Fruit fly (Drosophila melanogaster) whole organism, embryonic: ENCODE results near the gene CG13893.

ENCODE experiments used
- ATbp ChIP-seq: fragments of 200-800 bp; sonication (Bioruptor generic); optimal IDR thresholded peaks from 2 replicates; lab custom pipeline; 2017; ENCODE audit warnings: missing biosample characterization, mild to moderate bottlenecking, missing genetic modification characterization, missing genetic modification reagents
- Blimp-1 ChIP-seq: fragments of 200-800 bp; sonication (Bioruptor generic); optimal IDR thresholded peaks from 3 replicates; lab custom pipeline; 2018; ENCODE audit warnings: missing biosample characterization, missing genetic modification characterization, mild to moderate bottlenecking, moderate library complexity, missing genetic modification reagents
- CG10267 ChIP-seq: fragments of 200-800 bp; sonication (Bioruptor generic); optimal IDR thresholded peaks from 2 replicates; lab custom pipeline; 2018; ENCODE audit warnings: missing biosample characterization, mild to moderate bottlenecking, missing genetic modification characterization, moderate library complexity
- CG10274 ChIP-seq: fragments of 200-800 bp; sonication (Bioruptor generic); optimal IDR thresholded peaks from 3 replicates; lab custom pipeline; 2017; ENCODE audit warnings: missing biosample characterization, mild to moderate bottlenecking, missing genetic modification characterization
- CG10979 ChIP-seq: fragments of 200-800 bp; sonication (Bioruptor generic); optimal IDR thresholded peaks from 2 replicates; lab custom pipeline; 2018; ENCODE audit warnings: missing biosample characterization, mild to moderate bottlenecking, missing genetic modification characterization, moderate library complexity
- CG12219 ChIP-seq: fragments of 200-800 bp; sonication (Bioruptor generic); optimal IDR thresholded peaks from 3 replicates; lab custom pipeline; 2018; ENCODE audit warnings: missing biosample characterization, mild to moderate bottlenecking, missing genetic modification characterization
- CG12236 ChIP-seq: fragments of 200-800 bp; sonication (Bioruptor generic); optimal IDR thresholded peaks from 2 replicates; lab custom pipeline; 2016; ENCODE audit warnings: missing biosample characterization, missing genetic modification characterization
- CG1233 ChIP-seq: fragments of 200-800 bp; sonication (Bioruptor generic); optimal IDR thresholded peaks from 4 replicates; lab custom pipeline; 2018; ENCODE audit warnings: missing biosample characterization, mild to moderate bottlenecking, missing genetic modification characterization
- CG12744 ChIP-seq: fragments of 200-800 bp; sonication (Bioruptor generic); optimal IDR thresholded peaks from 2 replicates; lab custom pipeline; 2016; ENCODE audit warnings: missing biosample characterization, missing genetic modification characterization
- CG13123 ChIP-seq: fragments of 200-800 bp; sonication (Bioruptor generic); optimal IDR thresholded peaks from 2 replicates; lab custom pipeline; 2016; ENCODE audit warnings: missing biosample characterization, missing genetic modification characterization
- CG13296 ChIP-seq: fragments of 200-800 bp; sonication (Bioruptor generic); optimal IDR thresholded peaks from 3 replicates; lab custom pipeline; 2018; ENCODE audit warnings: missing biosample characterization, mild to moderate bottlenecking, missing genetic modification characterization
- CG16863 ChIP-seq: fragments of 200-800 bp; sonication (Bioruptor generic); optimal IDR thresholded peaks from 3 replicates; lab custom pipeline; 2016; ENCODE audit warnings: missing biosample characterization, missing genetic modification characterization
- CG17385 ChIP-seq: fragments of 200-800 bp; sonication (Bioruptor generic); optimal IDR thresholded peaks from 3 replicates; lab custom pipeline; 2018; ENCODE audit warnings: missing biosample characterization, mild to moderate bottlenecking, missing genetic modification characterization
- CG17829 ChIP-seq: fragments of 200-800 bp; optimal IDR thresholded peaks from 2 replicates; lab custom pipeline; 2019; ENCODE audit warnings: missing biosample characterization, mild to moderate bottlenecking, missing genetic modification characterization, moderate library complexity
- CG1832 ChIP-seq: fragments of 200-800 bp; sonication (Bioruptor generic); optimal IDR thresholded peaks from 2 replicates; lab custom pipeline; 2017; ENCODE audit warnings: missing biosample characterization, mild to moderate bottlenecking, missing genetic modification characterization, inconsistent platforms
- CG31365 ChIP-seq: fragments of 200-800 bp; sonication (Bioruptor generic); optimal IDR thresholded peaks from 2 replicates; lab custom pipeline; 2018; ENCODE audit warnings: missing biosample characterization, mild to moderate bottlenecking, missing genetic modification characterization
- CG3838 ChIP-seq: fragments of 200-800 bp; sonication (Bioruptor generic); optimal IDR thresholded peaks from 3 replicates; lab custom pipeline; 2016; ENCODE audit warnings: missing biosample characterization, missing genetic modification characterization
- CG4707 ChIP-seq: fragments of 200-800 bp; sonication (Bioruptor generic); optimal IDR thresholded peaks from 2 replicates; lab custom pipeline; 2018; ENCODE audit warnings: missing biosample characterization, mild to moderate bottlenecking, missing genetic modification characterization, moderate library complexity
- CG6854 ChIP-seq: fragments of 200-800 bp; sonication (Bioruptor generic); optimal IDR thresholded peaks from 3 replicates; lab custom pipeline; 2017; ENCODE audit warnings: missing biosample characterization, mild to moderate bottlenecking, missing genetic modification characterization
- CG7556 ChIP-seq: fragments of 200-800 bp; sonication (Bioruptor generic); optimal IDR thresholded peaks from 2 replicates; lab custom pipeline; 2017; ENCODE audit warnings: missing biosample characterization, mild to moderate bottlenecking, missing genetic modification characterization
- CG7786 ChIP-seq: fragments of 200-800 bp; sonication (Bioruptor generic); optimal IDR thresholded peaks from 2 replicates; lab custom pipeline; 2016; ENCODE audit warnings: missing biosample characterization, missing genetic modification characterization
- CG7928 ChIP-seq: fragments of 200-800 bp; sonication (Bioruptor generic); optimal IDR thresholded peaks from 2 replicates; lab custom pipeline; 2017; ENCODE audit warnings: missing biosample characterization, mild to moderate bottlenecking, missing genetic modification characterization
- CG8388 ChIP-seq: fragments of 200-800 bp; sonication (Bioruptor generic); optimal IDR thresholded peaks from 2 replicates; lab custom pipeline; 2019; ENCODE audit warnings: missing biosample characterization, mild to moderate bottlenecking, missing genetic modification characterization, moderate library complexity
- CG8478 ChIP-seq: fragments of >200 bp; optimal IDR thresholded peaks from 2 replicates; lab custom pipeline; 2018
- Dfd ChIP-seq, 2 experiments: fragments of >200 bp; optimal IDR thresholded peaks; 2 replicates each; lab custom pipeline; 2017; ENCODE audit warnings: missing biosample characterization in 2 of 2, missing genetic modification characterization in 2 of 2
- Drgx ChIP-seq: fragments of 200-800 bp; sonication (Bioruptor generic); IDR thresholded peaks from 2 replicates; pipeline ENCODE4 v1.3.6; 2022; ENCODE audit warnings: missing biosample characterization, missing genetic modification characterization
- Jarid2 ChIP-seq: fragments of 200-800 bp; sonication (Bioruptor generic); optimal IDR thresholded peaks from 3 replicates; lab custom pipeline; 2017; ENCODE audit warnings: mild to moderate bottlenecking, missing biosample characterization, missing genetic modification reagents, missing genetic modification characterization
- Lpt ChIP-seq: fragments of >200 bp; optimal IDR thresholded peaks from 2 replicates; lab custom pipeline; 2018; ENCODE audit warnings: missing biosample characterization, missing genetic modification characterization
- NC2β ChIP-seq: fragments of 200-800 bp; sonication (Bioruptor generic); optimal IDR thresholded peaks from 2 replicates; lab custom pipeline; 2016; ENCODE audit warnings: missing biosample characterization, missing genetic modification characterization
- Nf-YC ChIP-seq: fragments of 200-800 bp; optimal IDR thresholded peaks from 3 replicates; lab custom pipeline; 2019; ENCODE audit warnings: missing biosample characterization, mild to moderate bottlenecking, missing genetic modification characterization, moderate library complexity
- Opbp ChIP-seq: fragments of 200-800 bp; sonication (Bioruptor generic); IDR thresholded peaks from 3 replicates; pipeline ENCODE4 v1.3.6; 2022; ENCODE audit warnings: missing biosample characterization, missing genetic modification characterization; ENCODE audit not compliant: partially characterized antibody
- PHDP ChIP-seq: fragments of 200-800 bp; sonication (Bioruptor generic); optimal IDR thresholded peaks from 3 replicates; lab custom pipeline; 2018; ENCODE audit warnings: missing biosample characterization, mild to moderate bottlenecking, missing genetic modification characterization, moderate library complexity
- Rx ChIP-seq: fragments of 200-800 bp; sonication (Bioruptor generic); IDR thresholded peaks from 2 replicates; pipeline ENCODE4 v1.3.6; 2022; ENCODE audit warnings: missing biosample characterization, missing genetic modification characterization
- Six4 ChIP-seq: fragments of 200-800 bp; sonication (Bioruptor generic); optimal IDR thresholded peaks from 2 replicates; lab custom pipeline; 2016; ENCODE audit warnings: missing biosample characterization, missing genetic modification characterization
- ab ChIP-seq: fragments of 200-800 bp; sonication (Bioruptor generic); optimal IDR thresholded peaks from 2 replicates; lab custom pipeline; 2016; ENCODE audit warnings: missing biosample characterization, missing genetic modification characterization
- ato ChIP-seq: fragments of 200-800 bp; sonication (Bioruptor generic); IDR thresholded peaks from 2 replicates; pipeline ENCODE4 v1.3.6; 2022; ENCODE audit warnings: missing biosample characterization, missing genetic modification characterization; ENCODE audit not compliant: partially characterized antibody
- az2 ChIP-seq: fragments of 200-800 bp; sonication (Bioruptor generic); optimal IDR thresholded peaks from 3 replicates; lab custom pipeline; 2016; ENCODE audit warnings: missing biosample characterization, missing genetic modification characterization
- chif ChIP-seq, 2 experiments: fragments of 200-800 bp; sonication (Bioruptor generic); optimal IDR thresholded peaks; 3 replicates each; lab custom pipeline; 2016; ENCODE audit warnings: missing biosample characterization in 2 of 2, missing genetic modification characterization in 2 of 2
- chn ChIP-seq: fragments of 200-800 bp; sonication (Bioruptor generic); optimal IDR thresholded peaks from 2 replicates; lab custom pipeline; 2016; ENCODE audit warnings: missing biosample characterization, missing genetic modification characterization
- dmrt11E ChIP-seq: fragments of 200-800 bp; sonication (Bioruptor generic); optimal IDR thresholded peaks from 3 replicates; lab custom pipeline; 2018; ENCODE audit warnings: missing biosample characterization, mild to moderate bottlenecking, missing genetic modification characterization, moderate library complexity
- fd64A ChIP-seq: fragments of 200-800 bp; sonication (Bioruptor generic); optimal IDR thresholded peaks from 3 replicates; lab custom pipeline; 2018; ENCODE audit warnings: missing biosample characterization, mild to moderate bottlenecking, missing genetic modification characterization
- oc ChIP-seq: fragments of 200-800 bp; sonication (Bioruptor generic); optimal IDR thresholded peaks from 2 replicates; lab custom pipeline; 2018; ENCODE audit warnings: missing biosample characterization, mild to moderate bottlenecking, missing genetic modification characterization, moderate library complexity
- org-1 ChIP-seq: fragments of 200-800 bp; sonication (Bioruptor generic); optimal IDR thresholded peaks from 2 replicates; lab custom pipeline; 2017; ENCODE audit warnings: missing biosample characterization, missing genetic modification characterization
- p53 ChIP-seq: fragments of 200-800 bp; sonication (Bioruptor generic); optimal IDR thresholded peaks from 2 replicates; lab custom pipeline; 2016; ENCODE audit warnings: missing biosample characterization, missing genetic modification characterization
- pb ChIP-seq: fragments of 200-800 bp; sonication (Bioruptor generic); optimal IDR thresholded peaks from 3 replicates; lab custom pipeline; 2016; ENCODE audit warnings: missing biosample characterization, missing genetic modification characterization
- pfk ChIP-seq: fragments of 200-800 bp; sonication (Bioruptor generic); optimal IDR thresholded peaks from 2 replicates; lab custom pipeline; 2018; ENCODE audit warnings: missing biosample characterization, mild to moderate bottlenecking, missing genetic modification characterization, moderate library complexity
- pho ChIP-seq: fragments of 200-800 bp; sonication (Bioruptor generic); optimal IDR thresholded peaks from 2 replicates; lab custom pipeline; 2016; ENCODE audit warnings: missing biosample characterization, missing genetic modification characterization
- pum ChIP-seq: fragments of 200-800 bp; sonication (Bioruptor generic); optimal IDR thresholded peaks from 2 replicates; lab custom pipeline; 2016; ENCODE audit warnings: missing biosample characterization, missing genetic modification characterization
- sna ChIP-seq: fragments of 200-800 bp; sonication (Bioruptor generic); IDR thresholded peaks from 2 replicates; pipeline ENCODE4 v1.3.6; 2022; ENCODE audit warnings: missing biosample characterization, missing genetic modification characterization; ENCODE audit not compliant: partially characterized antibody
- tin ChIP-seq: fragments of 200-800 bp; sonication (Bioruptor generic); optimal IDR thresholded peaks from 3 replicates; lab custom pipeline; 2016; ENCODE audit warnings: missing biosample characterization, missing genetic modification characterization
- wor ChIP-seq: fragments of 200-800 bp; sonication (Bioruptor generic); IDR thresholded peaks from 2 replicates; pipeline ENCODE4 v1.3.6; 2022; ENCODE audit warnings: missing biosample characterization, missing genetic modification characterization

The CG13893 gene

DNA sequence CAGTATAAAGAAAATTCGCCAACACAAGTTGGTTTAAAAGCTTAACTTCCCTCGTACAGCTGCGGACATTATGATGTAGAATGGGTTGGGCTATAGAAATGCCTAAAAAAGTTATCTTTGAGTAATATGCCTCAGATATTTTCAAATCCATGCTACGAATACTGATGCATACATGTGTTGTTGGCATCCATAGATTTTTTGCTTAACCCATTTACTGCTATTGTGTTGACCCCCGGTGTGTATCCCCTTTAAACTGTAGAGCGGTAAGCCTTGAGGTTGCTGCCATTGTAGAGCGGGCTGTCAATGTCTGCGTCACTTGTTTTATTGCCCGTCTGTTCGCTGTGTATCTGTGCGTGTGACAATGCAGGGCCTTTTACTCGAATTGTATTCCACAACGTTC lies 50.9 kb downstream of the CG13893 start (continued):
- peak; percentile 11 for TF ChIP-seq Nf-YC
- TF ChIP-seq ab (GFP tag; lab: Kevin White, UChicago) = peak; percentile 37
- peak; percentile 60 for TF ChIP-seq CG16863
- peak; percentile 43 for TF ChIP-seq wor (GFP tag; lab: Robert Waterston, UW)
- peak; percentile 78 for TF ChIP-seq CG12219
- TF ChIP-seq sna (GFP tag; lab: Robert Waterston, UW) = no peak
- peak; percentile 9 for TF ChIP-seq fd64A (GFP tag; lab: Kevin White, UChicago)
- peak; percentile 61 for TF ChIP-seq CG17385 (GFP tag; lab: Kevin White, UChicago)
- TF ChIP-seq CG13296 (GFP tag; lab: Kevin White, UChicago) = peak; percentile 69
- TF ChIP-seq CG12236 (GFP tag; lab: Kevin White, UChicago) = no peak
- TF ChIP-seq CG8388 = peak; percentile 53
- no peak for TF ChIP-seq Opbp
- peak; percentile 52 for TF ChIP-seq CG6854 (GFP tag; lab: Kevin White, UChicago)
- TF ChIP-seq CG10267 (tag; lab: Kevin White, UChicago) = peak; percentile 46
- TF ChIP-seq CG7556 = peak; percentile 54
- TF ChIP-seq CG3838 (GFP tag; lab: Kevin White, UChicago) = no peak
- TF ChIP-seq ato (GFP tag; lab: Robert Waterston, UW) = no peak
- no peak for TF ChIP-seq Lpt
- no peak for TF ChIP-seq pfk (GFP tag; lab: Kevin White, UChicago)
- peak; percentile 40 for TF ChIP-seq CG17829 (tag; lab: Kevin White, UChicago)
- peak; percentile 45 for TF ChIP-seq CG10274 (GFP tag; lab: Kevin White, UChicago)
- TF ChIP-seq chn (GFP tag; lab: Kevin White, UChicago) = peak; percentile 69
- TF ChIP-seq pho = peak; percentile 45
- peak; percentile 30 for TF ChIP-seq dmrt11E (tag; lab: Kevin White, UChicago)
- peak; percentile 62 for TF ChIP-seq pb (GFP tag; lab: Kevin White, UChicago)
- peak; percentile 88 for TF ChIP-seq Drgx (GFP tag; lab: Robert Waterston, UW)
- TF ChIP-seq org-1 (GFP tag; lab: Kevin White, UChicago) = peak; percentile 69
- peak; percentile 59 for TF ChIP-seq tin (GFP tag; lab: Kevin White, UChicago)
- peak; percentile 52 for TF ChIP-seq CG7786 (GFP tag; lab: Kevin White, UChicago)
- peak; percentile 54 to 70 for TF ChIP-seq chif (GFP tag; optimal IDR thresholded peaks at IDR 0.05; lab: Kevin White, UChicago)
- TF ChIP-seq Rx (GFP tag; lab: Robert Waterston, UW) = peak; percentile 74
- peak; percentile 50 for TF ChIP-seq CG10979
- peak; percentile 12 for TF ChIP-seq CG4707
- peak; percentile 51 for TF ChIP-seq ATbp (GFP tag; lab: Kevin White, UChicago)
- peak; percentile 41 for TF ChIP-seq Six4 (GFP tag; lab: Kevin White, UChicago)
- TF ChIP-seq PHDP = peak; percentile 72
- peak; percentile 12 for TF ChIP-seq CG13123 (GFP tag; lab: Kevin White, UChicago)
- TF ChIP-seq p53 (GFP tag; lab: Kevin White, UChicago) = peak; percentile 32
- TF ChIP-seq CG12744 (GFP tag; lab: Kevin White, UChicago) = no peak
- peak; percentile 40 for TF ChIP-seq CG7928
- TF ChIP-seq pum = peak; percentile 55
- peak; percentile 73 for TF ChIP-seq CG1233 (GFP tag; lab: Kevin White, UChicago)
- no peak for TF ChIP-seq CG1832 (GFP tag; lab: Kevin White, UChicago)
- peak; percentile 49 for TF ChIP-seq CG31365 (tag; lab: Kevin White, UChicago)
- TF ChIP-seq Jarid2 (GFP tag; lab: Kevin White, UChicago) = peak; percentile 2
- TF ChIP-seq NC2β = peak; percentile 32
- TF ChIP-seq oc (tag; lab: Kevin White, UChicago) = peak; percentile 73
- TF ChIP-seq Dfd (GFP tag; optimal IDR thresholded peaks at IDR 0.05; lab: Kevin White, UChicago) = no peak
- peak; percentile 64 for TF ChIP-seq az2 (GFP tag; lab: Kevin White, UChicago)
- TF ChIP-seq Blimp-1 = peak; percentile 70
- no peak for TF ChIP-seq CG8478 (lab: Kevin White, UChicago)
